Fruit fly (Drosophila melanogaster) whole organism, larva: ENCODE measurements around the gene CG14721.
A peak's percentile ranks its signal among the peaks of the same experiment; 100 is the strongest.

Source experiments
- noc ChIP-seq: fragments of 200-800 bp; sonication (Bioruptor generic); optimal IDR thresholded peaks from 3 replicates; lab custom pipeline; 2019; ENCODE audit warnings: missing biosample characterization, mild to moderate bottlenecking, missing genetic modification characterization, moderate library complexity

The CG14721 gene

dm6 chr3R:11772181-11772827 is 37.1 kb downstream of the CG14721 start:
- TF ChIP-seq noc (tag; lab: Kevin White, UChicago), result no peak

dm6 chr3R:11773325-11773998 is 38.2 kb downstream of the CG14721 start:
- TF ChIP-seq noc (tag; lab: Kevin White, UChicago), result no peak

- peak; percentile 7 for TF ChIP-seq noc (tag; lab: Kevin White, UChicago)
Observed at dm6 chr3R:11773999-11774397, 38.8 kb downstream of the CG14721 start.

dm6 chr3R:11775207-11775606 is 40.0 kb downstream of the CG14721 start:
- TF ChIP-seq noc (tag; lab: Kevin White, UChicago), result no peak

- TF ChIP-seq noc (tag; lab: Kevin White, UChicago), result no peak
Observed at dm6 chr3R:11776068-11776767, 41.0 kb downstream of the CG14721 start.

dm6 chr3R:11777058-11777457 is 41.8 kb downstream of the CG14721 start:
- no peak for TF ChIP-seq noc (tag; lab: Kevin White, UChicago)

- no peak for TF ChIP-seq noc (tag; lab: Kevin White, UChicago)
Observed at dm6 chr3R:11778012-11778865, 43.0 kb downstream of the CG14721 start.

- no peak for TF ChIP-seq noc (tag; lab: Kevin White, UChicago)
Observed at dm6 chr3R:11778879-11779278, 43.6 kb downstream of the CG14721 start.

dm6 chr3R:11779357-11780018 is 44.2 kb downstream of the CG14721 start:
- no peak for TF ChIP-seq noc (tag; lab: Kevin White, UChicago)

- no peak for TF ChIP-seq noc (tag; lab: Kevin White, UChicago)
Observed at dm6 chr3R:11780181-11780688, 45.0 kb downstream of the CG14721 start.
